Worm (Caenorhabditis elegans): Measurements from ENCODE around the gene H06H21.8.

DNA sequence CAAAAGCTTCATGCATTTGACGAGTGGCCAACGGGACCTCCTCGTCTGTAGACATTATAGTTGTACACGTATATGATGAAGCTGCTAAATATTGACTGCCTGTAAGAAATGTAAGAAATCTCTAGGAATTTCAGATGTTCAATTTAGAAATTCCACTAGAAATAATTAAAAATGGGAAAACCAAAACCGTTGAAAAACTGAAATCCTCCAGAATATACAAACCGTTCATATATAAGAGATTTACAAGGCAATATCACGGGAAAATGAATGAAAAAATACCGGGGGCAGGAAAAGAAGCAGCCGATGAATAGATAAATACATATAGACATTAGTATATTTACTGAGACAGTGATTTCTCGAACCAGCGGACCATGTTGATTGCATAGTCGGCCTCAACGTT is 18.4 kb downstream of the H06H21.8 start, which contains the start of gene dpf-7:
- no peak for TF ChIP-seq snpc-3.4 (tag; optimal IDR thresholded peaks at IDR 0.05)
- no peak for TF ChIP-seq F57A8.1 (GFP tag; optimal IDR thresholded peaks at IDR 0.05)
- TF ChIP-seq lin-35 (GFP tag; optimal IDR thresholded peaks at IDR 0.05) = no peak
- no peak for TF ChIP-seq unc-62 (GFP tag; optimal IDR thresholded peaks at IDR 0.05)
- TF ChIP-seq rpc-1 (optimal IDR thresholded peaks at IDR 0.05) = no peak
- TF ChIP-seq rpc-1 (tag; optimal IDR thresholded peaks at IDR 0.05) = no peak
- no peak for TF ChIP-seq B0336.3 (GFP tag; IDR thresholded peaks at IDR 0.05)
- TF ChIP-seq unc-130 (GFP tag; optimal IDR thresholded peaks at IDR 0.05) = no peak
- no peak for TF ChIP-seq him-1 (tag; optimal IDR thresholded peaks at IDR 0.05)
- no peak for TF ChIP-seq egl-18 (GFP tag; IDR thresholded peaks at IDR 0.05)

Data from whole organism, young adult.